Fruit fly (Drosophila melanogaster) whole organism, wandering third instar larva: Measurements from ENCODE around the gene Cap-H2.

ENCODE experiments used
- Dfd ChIP-seq: fragments of >200 bp; optimal IDR thresholded peaks from 2 replicates; lab custom pipeline; 2017; ENCODE audit warnings: missing biosample characterization, missing genetic modification characterization
- Hr83 ChIP-seq: fragments of 200-300 bp; sonication (Bioruptor generic); optimal IDR thresholded peaks from 2 replicates; lab custom pipeline; 2016; ENCODE audit warnings: missing biosample characterization, mild to moderate bottlenecking, missing genetic modification characterization, moderate library complexity; ENCODE audit not compliant: poor library complexity, severe bottlenecking
- N ChIP-seq: fragments of >200 bp; optimal IDR thresholded peaks from 2 replicates; lab custom pipeline; 2018; ENCODE audit warnings: missing biosample characterization, missing external identifiers, missing genetic modification characterization
- br ChIP-seq: fragments of 200-800 bp; sonication (Bioruptor generic); optimal IDR thresholded peaks from 2 replicates; lab custom pipeline; 2016; ENCODE audit warnings: missing biosample characterization, missing genetic modification characterization
- brk ChIP-seq: fragments of 200-800 bp; sonication (Bioruptor generic); optimal IDR thresholded peaks from 2 replicates; lab custom pipeline; 2016; ENCODE audit warnings: missing biosample characterization, mild to moderate bottlenecking, missing genetic modification characterization
- fru ChIP-seq: fragments of 200-800 bp; sonication (Bioruptor generic); optimal IDR thresholded peaks from 3 replicates; lab custom pipeline; 2016; ENCODE audit warnings: missing biosample characterization, mild to moderate bottlenecking, missing genetic modification characterization
- sv ChIP-seq: fragments of 200-800 bp; sonication (Bioruptor generic); optimal IDR thresholded peaks from 3 replicates; lab custom pipeline; 2016; ENCODE audit warnings: missing biosample characterization, missing genetic modification characterization
- woc ChIP-seq: sonication (Bioruptor generic); optimal IDR thresholded peaks from 2 replicates; lab custom pipeline; 2016; ENCODE audit warnings: missing biosample characterization, mild to moderate bottlenecking, missing genetic modification characterization

DNA sequence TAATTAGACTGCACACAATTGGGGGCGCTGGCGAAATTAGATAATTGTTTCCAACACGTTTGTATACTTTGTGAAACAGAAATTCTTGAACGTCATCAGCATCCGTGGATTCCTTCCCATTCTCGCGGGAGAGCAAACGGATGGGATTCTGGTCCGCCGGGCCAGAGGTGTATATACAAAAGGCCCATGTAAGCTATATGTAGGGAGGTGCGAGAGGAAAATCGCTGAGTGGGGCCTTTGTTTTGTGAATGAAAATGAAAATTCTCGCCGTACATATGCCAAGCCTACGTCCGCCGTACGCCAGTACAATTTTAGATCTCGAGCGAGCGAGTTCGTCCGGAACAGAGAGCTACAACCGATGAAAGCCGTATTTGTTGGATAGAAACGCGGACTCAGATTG is 31.5 kb downstream of the Cap-H2 start, which contains the start of gene CG14687:
- TF ChIP-seq N (GFP tag; lab: Kevin White, UChicago) (no peak), fru (GFP tag; lab: Kevin White, UChicago) (no peak), Hr83 (GFP tag; lab: Kevin White, UChicago) (no peak), br (GFP tag; lab: Kevin White, UChicago) (no peak), brk (GFP tag; lab: Kevin White, UChicago) (no peak), woc (GFP tag; lab: Kevin White, UChicago) (no peak), sv (GFP tag; lab: Kevin White, UChicago) (no peak), Dfd (GFP tag; lab: Kevin White, UChicago) (no peak)
